Fruit fly (Drosophila melanogaster) whole organism, embryonic: ENCODE data around the gene CG12112.

Experiments
- Aef1 ChIP-seq: fragments of 200-800 bp; sonication (Bioruptor generic); IDR thresholded peaks from 3 replicates; pipeline ENCODE4 v1.3.6; 2022; ENCODE audit warnings: missing biosample characterization, missing genetic modification characterization
- BEAF-32 ChIP-seq: fragments of 200-800 bp; sonication (Bioruptor generic); optimal IDR thresholded peaks from 3 replicates; lab custom pipeline; 2017; ENCODE audit warnings: missing biosample characterization, missing genetic modification characterization, mild to moderate bottlenecking, moderate library complexity, missing genetic modification reagents
- Blimp-1 ChIP-seq: fragments of 200-800 bp; sonication (Bioruptor generic); optimal IDR thresholded peaks from 3 replicates; lab custom pipeline; 2018; ENCODE audit warnings: missing biosample characterization, missing genetic modification characterization, mild to moderate bottlenecking, moderate library complexity, missing genetic modification reagents
- CG10565 ChIP-seq: fragments of 200-800 bp; sonication (Bioruptor generic); optimal IDR thresholded peaks from 3 replicates; lab custom pipeline; 2016; ENCODE audit warnings: missing biosample characterization, mild to moderate bottlenecking, missing genetic modification characterization
- CG11093 ChIP-seq: fragments of 200-800 bp; sonication (Bioruptor generic); IDR thresholded peaks from 3 replicates; pipeline ENCODE4 v1.3.6; 2022; ENCODE audit warnings: missing biosample characterization, missing genetic modification characterization
- CG11398 ChIP-seq: fragments of 200-800 bp; sonication (Bioruptor generic); optimal IDR thresholded peaks from 2 replicates; lab custom pipeline; 2016; ENCODE audit warnings: missing biosample characterization, missing genetic modification characterization
- CG15011 ChIP-seq: fragments of 200-800 bp; sonication (Bioruptor generic); optimal IDR thresholded peaks from 3 replicates; lab custom pipeline; 2018; ENCODE audit warnings: missing biosample characterization, mild to moderate bottlenecking, missing genetic modification characterization
- CG15479 ChIP-seq: fragments of 200-800 bp; sonication (Bioruptor generic); optimal IDR thresholded peaks from 3 replicates; lab custom pipeline; 2019; ENCODE audit warnings: missing biosample characterization, mild to moderate bottlenecking, missing genetic modification characterization, moderate library complexity
- CG15514 ChIP-seq: fragments of 200-800 bp; sonication (Bioruptor generic); optimal IDR thresholded peaks from 3 replicates; lab custom pipeline; 2017; ENCODE audit warnings: missing biosample characterization, missing genetic modification characterization, mild to moderate bottlenecking, moderate library complexity, missing genetic modification reagents
- CG16815 ChIP-seq: fragments of 200-800 bp; sonication (Bioruptor generic); optimal IDR thresholded peaks from 3 replicates; lab custom pipeline; 2017; ENCODE audit warnings: missing biosample characterization, mild to moderate bottlenecking, missing genetic modification characterization
- CG30431 ChIP-seq: fragments of 200-800 bp; sonication (Bioruptor generic); optimal IDR thresholded peaks from 2 replicates; lab custom pipeline; 2017; ENCODE audit warnings: missing biosample characterization, missing genetic modification characterization
- CG31224 ChIP-seq: fragments of 200-800 bp; sonication (Bioruptor generic); IDR thresholded peaks from 2 replicates; pipeline ENCODE4 v1.3.6; 2022; ENCODE audit warnings: missing biosample characterization, missing genetic modification characterization
- CG32532 ChIP-seq: fragments of 200-800 bp; sonication (Bioruptor generic); IDR thresholded peaks from 2 replicates; pipeline ENCODE4 v1.3.6; 2022; ENCODE audit warnings: missing biosample characterization, missing genetic modification characterization
- CG33213 ChIP-seq: fragments of 200-800 bp; sonication (Bioruptor generic); optimal IDR thresholded peaks from 3 replicates; lab custom pipeline; 2016; ENCODE audit warnings: missing biosample characterization, missing genetic modification characterization
- CG34376 ChIP-seq: fragments of 200-800 bp; sonication (Bioruptor generic); optimal IDR thresholded peaks from 2 replicates; lab custom pipeline; 2018; ENCODE audit warnings: missing biosample characterization, mild to moderate bottlenecking, missing genetic modification characterization
- CG4328 ChIP-seq: fragments of 200-800 bp; sonication (Bioruptor generic); optimal IDR thresholded peaks from 3 replicates; lab custom pipeline; 2017; ENCODE audit warnings: missing biosample characterization, missing genetic modification reagents, missing genetic modification characterization
- CG4854 ChIP-seq: fragments of 200-800 bp; sonication (Bioruptor generic); optimal IDR thresholded peaks from 2 replicates; lab custom pipeline; 2016; ENCODE audit warnings: missing biosample characterization, missing genetic modification characterization, inconsistent platforms
- CG6813 ChIP-seq: fragments of 200-800 bp; sonication (Bioruptor generic); optimal IDR thresholded peaks from 2 replicates; lab custom pipeline; 2017; ENCODE audit warnings: missing biosample characterization, missing genetic modification characterization, mild to moderate bottlenecking, moderate library complexity, missing genetic modification reagents
- CG6854 ChIP-seq: fragments of 200-800 bp; sonication (Bioruptor generic); optimal IDR thresholded peaks from 3 replicates; lab custom pipeline; 2017; ENCODE audit warnings: missing biosample characterization, mild to moderate bottlenecking, missing genetic modification characterization
- CG7745 ChIP-seq: fragments of 200-800 bp; sonication (Bioruptor generic); optimal IDR thresholded peaks from 2 replicates; lab custom pipeline; 2018; ENCODE audit warnings: missing biosample characterization, mild to moderate bottlenecking, missing genetic modification characterization, moderate library complexity
- CG7839 ChIP-seq: fragments of 200-800 bp; sonication (Bioruptor generic); optimal IDR thresholded peaks from 3 replicates; lab custom pipeline; 2018; ENCODE audit warnings: missing biosample characterization, mild to moderate bottlenecking, missing genetic modification characterization, moderate library complexity
- CG8478 ChIP-seq: fragments of >200 bp; optimal IDR thresholded peaks from 2 replicates; lab custom pipeline; 2018
- CG9876 ChIP-seq: fragments of 200-800 bp; sonication (Bioruptor generic); optimal IDR thresholded peaks from 2 replicates; lab custom pipeline; 2016; ENCODE audit warnings: missing biosample characterization, missing genetic modification characterization
- CkIIα-i1 ChIP-seq: fragments of 200-800 bp; sonication (Bioruptor generic); IDR thresholded peaks from 2 replicates; pipeline ENCODE4 v1.3.6; 2022; ENCODE audit warnings: missing biosample characterization, missing genetic modification characterization
- CrebB ChIP-seq: fragments of 200-800 bp; sonication (Bioruptor generic); optimal IDR thresholded peaks from 3 replicates; lab custom pipeline; 2018; ENCODE audit warnings: missing biosample characterization, mild to moderate bottlenecking, missing genetic modification characterization
- D19A ChIP-seq: fragments of 200-800 bp; optimal IDR thresholded peaks from 3 replicates; lab custom pipeline; 2019; ENCODE audit warnings: missing biosample characterization, mild to moderate bottlenecking, missing genetic modification characterization, moderate library complexity
- Eip74EF ChIP-seq, 2 experiments: fragments of 200-800 bp in 1 of 2; fragments of >200 bp in 1 of 2; sonication (Bioruptor generic) in 1 of 2; optimal IDR thresholded peaks; 2 replicates each; lab custom pipeline; 2017 to 2019; ENCODE audit warnings: missing biosample characterization in 2 of 2, missing genetic modification characterization in 2 of 2, mild to moderate bottlenecking in 1 of 2, moderate library complexity in 1 of 2
- HmgD ChIP-seq: fragments of 200-800 bp; sonication (Bioruptor generic); optimal IDR thresholded peaks from 3 replicates; lab custom pipeline; 2016; ENCODE audit warnings: missing biosample characterization, missing genetic modification characterization
- Hr78 ChIP-seq, 2 experiments: fragments of 200-800 bp in 1 of 2; fragments of >200 bp in 1 of 2; sonication (Bioruptor generic) in 1 of 2; optimal IDR thresholded peaks; 2 replicates each; lab custom pipeline; 2017 to 2019; ENCODE audit warnings: missing biosample characterization in 2 of 2, missing genetic modification characterization in 2 of 2, mild to moderate bottlenecking in 1 of 2, moderate library complexity in 1 of 2
- Taf1 ChIP-seq: fragments of 200-800 bp; sonication (Bioruptor generic); IDR thresholded peaks from 2 replicates; pipeline ENCODE4 v1.3.6; 2022; ENCODE audit warnings: missing biosample characterization, missing genetic modification characterization
- Vsx1 ChIP-seq: fragments of 200-800 bp; sonication (Bioruptor generic); optimal IDR thresholded peaks from 2 replicates; lab custom pipeline; 2017; ENCODE audit warnings: missing biosample characterization, mild to moderate bottlenecking, missing genetic modification characterization, missing genetic modification reagents
- aop ChIP-seq: fragments of 200-800 bp; sonication (Bioruptor generic); IDR thresholded peaks from 2 replicates; pipeline ENCODE4 v1.3.6; 2022; ENCODE audit warnings: missing biosample characterization, missing genetic modification characterization
- bab2 ChIP-seq: fragments of 200-800 bp; sonication (Bioruptor generic); optimal IDR thresholded peaks from 2 replicates; lab custom pipeline; 2016; ENCODE audit warnings: missing biosample characterization, missing genetic modification characterization
- bcd ChIP-seq: fragments of 200-800 bp; sonication (Bioruptor generic); optimal IDR thresholded peaks from 2 replicates; lab custom pipeline; 2017; ENCODE audit warnings: missing biosample characterization, mild to moderate bottlenecking, missing genetic modification characterization
- cato ChIP-seq: fragments of 200-800 bp; sonication (Bioruptor generic); optimal IDR thresholded peaks from 2 replicates; lab custom pipeline; 2016; ENCODE audit warnings: missing biosample characterization, missing genetic modification characterization, borderline replicate concordance
- ci ChIP-seq: fragments of 200-800 bp; sonication (Bioruptor generic); IDR thresholded peaks from 3 replicates; pipeline ENCODE4 v1.3.6; 2022; ENCODE audit warnings: missing biosample characterization, missing genetic modification characterization
- crol ChIP-seq: fragments of 200-800 bp; sonication (Bioruptor generic); IDR thresholded peaks from 2 replicates; pipeline ENCODE4 v1.3.6; 2022; ENCODE audit warnings: missing biosample characterization, missing genetic modification characterization
- cwo ChIP-seq: fragments of 200-800 bp; sonication (Bioruptor generic); optimal IDR thresholded peaks from 3 replicates; lab custom pipeline; 2017; ENCODE audit warnings: missing biosample characterization, missing genetic modification characterization, mild to moderate bottlenecking, moderate library complexity, missing genetic modification reagents
- esg ChIP-seq: fragments of 200-800 bp; sonication (Bioruptor generic); conservative IDR thresholded peaks from 2 replicates; pipeline ENCODE4 v1.3.6; 2022; ENCODE audit warnings: missing biosample characterization, missing genetic modification characterization
- fd64A ChIP-seq: fragments of 200-800 bp; sonication (Bioruptor generic); optimal IDR thresholded peaks from 3 replicates; lab custom pipeline; 2018; ENCODE audit warnings: missing biosample characterization, mild to moderate bottlenecking, missing genetic modification characterization
- fru ChIP-seq: fragments of >200 bp; optimal IDR thresholded peaks from 2 replicates; lab custom pipeline; 2017
- grau ChIP-seq: fragments of 200-800 bp; optimal IDR thresholded peaks from 3 replicates; lab custom pipeline; 2019; ENCODE audit warnings: missing biosample characterization, mild to moderate bottlenecking, missing genetic modification characterization, moderate library complexity
- ind ChIP-seq: fragments of 200-800 bp; sonication (Bioruptor generic); optimal IDR thresholded peaks from 3 replicates; lab custom pipeline; 2016; ENCODE audit warnings: missing biosample characterization, missing genetic modification characterization
- nmo ChIP-seq: fragments of 200-800 bp; sonication (Bioruptor generic); optimal IDR thresholded peaks from 2 replicates; lab custom pipeline; 2018; ENCODE audit warnings: missing biosample characterization, mild to moderate bottlenecking, missing genetic modification characterization, moderate library complexity
- nom ChIP-seq: fragments of 200-800 bp; sonication (Bioruptor generic); optimal IDR thresholded peaks from 2 replicates; lab custom pipeline; 2017; ENCODE audit warnings: missing biosample characterization, missing genetic modification characterization, mild to moderate bottlenecking, moderate library complexity, missing genetic modification reagents
- pfk ChIP-seq: fragments of 200-800 bp; sonication (Bioruptor generic); optimal IDR thresholded peaks from 2 replicates; lab custom pipeline; 2018; ENCODE audit warnings: missing biosample characterization, mild to moderate bottlenecking, missing genetic modification characterization, moderate library complexity
- pros ChIP-seq: fragments of 200-800 bp; sonication (Bioruptor generic); optimal IDR thresholded peaks from 3 replicates; lab custom pipeline; 2019; ENCODE audit warnings: missing biosample characterization, mild to moderate bottlenecking, missing genetic modification characterization, moderate library complexity
- stwl ChIP-seq: fragments of 200-800 bp; sonication (Bioruptor generic); optimal IDR thresholded peaks from 3 replicates; lab custom pipeline; 2018; ENCODE audit warnings: missing biosample characterization, mild to moderate bottlenecking, missing genetic modification characterization, moderate library complexity
- unpg ChIP-seq: fragments of 200-800 bp; sonication (Bioruptor generic); optimal IDR thresholded peaks from 3 replicates; lab custom pipeline; 2018; ENCODE audit warnings: missing biosample characterization, mild to moderate bottlenecking, missing genetic modification characterization, moderate library complexity

CG12112 gene

dm6 chrX:8573744-8574484 lies 13.9 kb upstream of the CG12112 start, which contains the start of gene CG12065 (continued):
- TF ChIP-seq CG16815 (GFP tag; lab: Kevin White, UChicago) = no peak
- TF ChIP-seq CG15011 (GFP tag; lab: Kevin White, UChicago) = peak; percentile 8
- TF ChIP-seq CG33213 (GFP tag; lab: Kevin White, UChicago) = peak; percentile 20
- no peak for TF ChIP-seq CG10565 (GFP tag; lab: Kevin White, UChicago)
- no peak for TF ChIP-seq CG8478 (lab: Kevin White, UChicago)
- peak; percentile 49 for TF ChIP-seq grau (tag; lab: Kevin White, UChicago)
- TF ChIP-seq CG4328 (GFP tag; lab: Kevin White, UChicago) = peak; percentile 70
- TF ChIP-seq unpg = peak; percentile 76
- TF ChIP-seq CG7839 (tag; lab: Kevin White, UChicago) = peak; percentile 31
- TF ChIP-seq Aef1 (GFP tag; lab: Robert Waterston, UW) = no peak
- peak; percentile 7 for TF ChIP-seq CG7745
- TF ChIP-seq CG34376 = peak; percentile 68
- peak; percentile 43 for TF ChIP-seq nom (GFP tag; lab: Kevin White, UChicago)
- TF ChIP-seq pros = no peak
- no peak for TF ChIP-seq esg (GFP tag; lab: Robert Waterston, UW)
- no peak for TF ChIP-seq CrebB (tag; lab: Kevin White, UChicago)
- peak; percentile 26 for TF ChIP-seq nmo (GFP tag; lab: Kevin White, UChicago)
- peak; percentile 32 for TF ChIP-seq Vsx1 (GFP tag; lab: Kevin White, UChicago)
- TF ChIP-seq cato (GFP tag; lab: Kevin White, UChicago) = no peak
- TF ChIP-seq CG6854 = no peak
- no peak for TF ChIP-seq Hr78 (GFP tag; optimal IDR thresholded peaks at IDR 0.05; lab: Kevin White, UChicago)
- no peak for TF ChIP-seq fru (lab: Kevin White, UChicago)
- no peak for TF ChIP-seq Taf1
- no peak for TF ChIP-seq aop (GFP tag; lab: Robert Waterston, UW)
- peak; percentile 22 for TF ChIP-seq BEAF-32
- no peak for TF ChIP-seq CG31224 (GFP tag; lab: Robert Waterston, UW)
- no peak for TF ChIP-seq ind (GFP tag; lab: Kevin White, UChicago)
- no peak for TF ChIP-seq cwo (GFP tag; lab: Kevin White, UChicago)
- peak; percentile 69 for TF ChIP-seq CG6813
- TF ChIP-seq CG15514 (GFP tag; lab: Kevin White, UChicago) = peak; percentile 59
- peak; percentile 80 for TF ChIP-seq fd64A (GFP tag; lab: Kevin White, UChicago)
- peak; percentile 32; the same call in 1 of the 2 replicates for TF ChIP-seq crol (GFP tag; lab: Robert Waterston, UW)
- TF ChIP-seq CG30431 (GFP tag; lab: Kevin White, UChicago) = no peak
- peak; percentile 13 for TF ChIP-seq bab2
- TF ChIP-seq stwl (tag; lab: Kevin White, UChicago) = peak; percentile 44
- TF ChIP-seq CG11398 (GFP tag; lab: Kevin White, UChicago) = no peak
- TF ChIP-seq CG32532 (GFP tag; lab: Robert Waterston, UW) = no peak
- no peak for TF ChIP-seq CG15479
- TF ChIP-seq CG4854 (GFP tag; lab: Kevin White, UChicago) = no peak
- TF ChIP-seq bcd = peak; percentile 10
- no peak for TF ChIP-seq HmgD (GFP tag; lab: Kevin White, UChicago)
- TF ChIP-seq D19A (tag; lab: Kevin White, UChicago) = peak; percentile 31
- TF ChIP-seq CkIIα-i1 (GFP tag; lab: Robert Waterston, UW) = no peak
- TF ChIP-seq Eip74EF (GFP tag; optimal IDR thresholded peaks at IDR 0.05; lab: Kevin White, UChicago) = peak in 1 of 2 experiments; percentile 34
- TF ChIP-seq ci (GFP tag; lab: Robert Waterston, UW) = 0 out of 3 replicates have a peak, but pooled peaks have one; percentile 60
- TF ChIP-seq CG9876 (GFP tag; lab: Kevin White, UChicago) = no peak
- TF ChIP-seq Blimp-1 (GFP tag; lab: Kevin White, UChicago) = peak; percentile 79
- TF ChIP-seq CG11093 = no peak
- TF ChIP-seq pfk (GFP tag; lab: Kevin White, UChicago) = peak; percentile 41
